Fruit fly (Drosophila melanogaster) whole organism, embryonic: ENCODE results near the gene CG43116.

Experiments
- Blimp-1 ChIP-seq: fragments of 200-800 bp; sonication (Bioruptor generic); optimal IDR thresholded peaks from 3 replicates; lab custom pipeline; 2018; ENCODE audit warnings: missing biosample characterization, missing genetic modification characterization, mild to moderate bottlenecking, moderate library complexity, missing genetic modification reagents
- CG10959 ChIP-seq: fragments of 200-800 bp; sonication (Bioruptor generic); IDR thresholded peaks from 2 replicates; pipeline ENCODE4 v1.3.6; 2022; ENCODE audit warnings: missing biosample characterization, missing genetic modification characterization
- CG10979 ChIP-seq: fragments of 200-800 bp; sonication (Bioruptor generic); optimal IDR thresholded peaks from 2 replicates; lab custom pipeline; 2018; ENCODE audit warnings: missing biosample characterization, mild to moderate bottlenecking, missing genetic modification characterization, moderate library complexity
- CG11085 ChIP-seq: fragments of 200-800 bp; sonication (Bioruptor generic); IDR thresholded peaks from 2 replicates; pipeline ENCODE4 v1.3.6; 2022; ENCODE audit warnings: missing biosample characterization, missing genetic modification characterization
- CG11093 ChIP-seq: fragments of 200-800 bp; sonication (Bioruptor generic); IDR thresholded peaks from 3 replicates; pipeline ENCODE4 v1.3.6; 2022; ENCODE audit warnings: missing biosample characterization, missing genetic modification characterization
- CG11247 ChIP-seq: fragments of 200-800 bp; sonication (Bioruptor generic); IDR thresholded peaks from 2 replicates; pipeline ENCODE4 v1.3.6; 2022; ENCODE audit warnings: missing biosample characterization, missing genetic modification characterization
- CG11504 ChIP-seq: fragments of 200-800 bp; sonication (Bioruptor generic); optimal IDR thresholded peaks from 3 replicates; lab custom pipeline; 2019; ENCODE audit warnings: missing biosample characterization, mild to moderate bottlenecking, missing genetic modification characterization, moderate library complexity
- CG13424 ChIP-seq: fragments of 200-800 bp; sonication (Bioruptor generic); optimal IDR thresholded peaks from 2 replicates; lab custom pipeline; 2019; ENCODE audit warnings: missing biosample characterization, mild to moderate bottlenecking, missing genetic modification characterization, moderate library complexity
- CG15696 ChIP-seq: fragments of 200-800 bp; sonication (Bioruptor generic); optimal IDR thresholded peaks from 2 replicates; lab custom pipeline; 2019; ENCODE audit warnings: missing biosample characterization, mild to moderate bottlenecking, missing genetic modification characterization, moderate library complexity
- CG17568 ChIP-seq: fragments of 200-800 bp; sonication (Bioruptor generic); optimal IDR thresholded peaks from 2 replicates; lab custom pipeline; 2018; ENCODE audit warnings: missing biosample characterization, mild to moderate bottlenecking, missing genetic modification characterization, moderate library complexity
- CG1832 ChIP-seq: fragments of 200-800 bp; sonication (Bioruptor generic); optimal IDR thresholded peaks from 2 replicates; lab custom pipeline; 2017; ENCODE audit warnings: missing biosample characterization, mild to moderate bottlenecking, missing genetic modification characterization, inconsistent platforms
- CG18599 ChIP-seq: fragments of 200-800 bp; sonication (Bioruptor generic); optimal IDR thresholded peaks from 3 replicates; lab custom pipeline; 2017; ENCODE audit warnings: missing biosample characterization, missing genetic modification characterization, mild to moderate bottlenecking, moderate library complexity, missing genetic modification reagents
- CG32532 ChIP-seq: fragments of 200-800 bp; sonication (Bioruptor generic); IDR thresholded peaks from 2 replicates; pipeline ENCODE4 v1.3.6; 2022; ENCODE audit warnings: missing biosample characterization, missing genetic modification characterization
- CG3407 ChIP-seq: fragments of 200-800 bp; sonication (Bioruptor generic); optimal IDR thresholded peaks from 2 replicates; lab custom pipeline; 2018; ENCODE audit warnings: missing biosample characterization, mild to moderate bottlenecking, missing genetic modification characterization
- CG34224 ChIP-seq: fragments of 200-800 bp; sonication (Bioruptor generic); IDR thresholded peaks from 3 replicates; pipeline ENCODE4 v1.3.6; 2022; ENCODE audit warnings: missing biosample characterization, missing genetic modification characterization; ENCODE audit not compliant: partially characterized antibody
- CG4282 ChIP-seq: fragments of 200-800 bp; sonication (Bioruptor generic); optimal IDR thresholded peaks from 2 replicates; lab custom pipeline; 2016; ENCODE audit warnings: missing biosample characterization, missing genetic modification characterization
- CG6689 ChIP-seq: fragments of 200-800 bp; sonication (Bioruptor generic); IDR thresholded peaks from 2 replicates; pipeline ENCODE4 v1.3.6; 2022; ENCODE audit warnings: missing biosample characterization, missing genetic modification characterization
- CG7745 ChIP-seq: fragments of 200-800 bp; sonication (Bioruptor generic); optimal IDR thresholded peaks from 2 replicates; lab custom pipeline; 2018; ENCODE audit warnings: missing biosample characterization, mild to moderate bottlenecking, missing genetic modification characterization, moderate library complexity
- CG8478 ChIP-seq: fragments of >200 bp; optimal IDR thresholded peaks from 2 replicates; lab custom pipeline; 2018
- Dad ChIP-seq: fragments of 200-800 bp; sonication (Bioruptor generic); optimal IDR thresholded peaks from 3 replicates; lab custom pipeline; 2016; ENCODE audit warnings: missing biosample characterization, missing genetic modification characterization
- Dek ChIP-seq: fragments of 200-800 bp; sonication (Bioruptor generic); optimal IDR thresholded peaks from 3 replicates; lab custom pipeline; 2019; ENCODE audit warnings: missing biosample characterization, mild to moderate bottlenecking, missing genetic modification characterization, moderate library complexity
- Dip2 ChIP-seq: fragments of 200-800 bp; sonication (Bioruptor generic); IDR thresholded peaks from 2 replicates; pipeline ENCODE4 v1.3.6; 2022; ENCODE audit warnings: missing biosample characterization, missing genetic modification characterization
- Doc2 ChIP-seq: fragments of 200-800 bp; sonication (Bioruptor generic); IDR thresholded peaks from 2 replicates; pipeline ENCODE4 v1.3.6; 2022; ENCODE audit warnings: missing biosample characterization, missing genetic modification characterization
- HLH3B ChIP-seq: fragments of 200-800 bp; sonication (Bioruptor generic); IDR thresholded peaks from 2 replicates; pipeline ENCODE4 v1.3.6; 2022; ENCODE audit warnings: missing biosample characterization, missing genetic modification characterization
- HLHmδ ChIP-seq: fragments of 200-800 bp; sonication (Bioruptor generic); optimal IDR thresholded peaks from 2 replicates; lab custom pipeline; 2018; ENCODE audit warnings: missing biosample characterization, mild to moderate bottlenecking, missing genetic modification characterization, moderate library complexity
- Pdp1 ChIP-seq, 2 experiments: fragments of 200-800 bp; sonication (Bioruptor generic); optimal IDR thresholded peaks; 3 replicates each; lab custom pipeline; 2016; ENCODE audit warnings: missing biosample characterization in 2 of 2, missing genetic modification characterization in 2 of 2, mild to moderate bottlenecking in 1 of 2, moderate library complexity in 1 of 2
- Sox102F ChIP-seq: fragments of 200-800 bp; sonication (Bioruptor generic); optimal IDR thresholded peaks from 2 replicates; lab custom pipeline; 2018; ENCODE audit warnings: missing biosample characterization, mild to moderate bottlenecking, missing genetic modification characterization, moderate library complexity
- Spps ChIP-seq: fragments of 200-800 bp; sonication (Bioruptor generic); optimal IDR thresholded peaks from 2 replicates; lab custom pipeline; 2018; ENCODE audit warnings: missing biosample characterization, mild to moderate bottlenecking, missing genetic modification characterization
- Xrp1 ChIP-seq: fragments of 200-800 bp; sonication (Bioruptor generic); IDR thresholded peaks from 2 replicates; pipeline ENCODE4 v1.3.6; 2022; ENCODE audit warnings: missing biosample characterization, missing genetic modification characterization
- al ChIP-seq: fragments of 200-800 bp; sonication (Bioruptor generic); IDR thresholded peaks from 2 replicates; pipeline ENCODE4 v1.3.6; 2022; ENCODE audit warnings: missing biosample characterization, missing genetic modification characterization
- ara ChIP-seq: fragments of 200-800 bp; sonication (Bioruptor generic); IDR thresholded peaks from 2 replicates; pipeline ENCODE4 v1.3.6; 2022; ENCODE audit warnings: missing biosample characterization, missing genetic modification characterization
- bab2 ChIP-seq: fragments of 200-800 bp; sonication (Bioruptor generic); optimal IDR thresholded peaks from 2 replicates; lab custom pipeline; 2016; ENCODE audit warnings: missing biosample characterization, missing genetic modification characterization
- dmrt99B ChIP-seq: fragments of 200-800 bp; sonication (Bioruptor generic); optimal IDR thresholded peaks from 2 replicates; lab custom pipeline; 2018; ENCODE audit warnings: missing biosample characterization, mild to moderate bottlenecking, missing genetic modification characterization, moderate library complexity
- dpn ChIP-seq, 2 experiments: fragments of 200-800 bp; sonication (Bioruptor generic); optimal IDR thresholded peaks; 3 replicates each; lab custom pipeline; 2016; ENCODE audit warnings: missing biosample characterization in 2 of 2, missing genetic modification characterization in 2 of 2
- esg ChIP-seq: fragments of 200-800 bp; sonication (Bioruptor generic); conservative IDR thresholded peaks from 2 replicates; pipeline ENCODE4 v1.3.6; 2022; ENCODE audit warnings: missing biosample characterization, missing genetic modification characterization
- kni ChIP-seq: fragments of 200-800 bp; sonication (Bioruptor generic); optimal IDR thresholded peaks from 3 replicates; lab custom pipeline; 2017; ENCODE audit warnings: mild to moderate bottlenecking, missing biosample characterization, missing genetic modification reagents, missing genetic modification characterization
- oc ChIP-seq: fragments of 200-800 bp; sonication (Bioruptor generic); optimal IDR thresholded peaks from 2 replicates; lab custom pipeline; 2018; ENCODE audit warnings: missing biosample characterization, mild to moderate bottlenecking, missing genetic modification characterization, moderate library complexity
- pan ChIP-seq, 4 experiments: fragments of >200 bp in 3 of 4; fragments of 200-800 bp in 1 of 4; sonication (Bioruptor generic) in 1 of 4; optimal IDR thresholded peaks in 3 of 4; IDR thresholded peaks in 1 of 4; 2 replicates each; pipeline versions ENCODE4 v1.3.6 to Lab custom; 2017 to 2022; ENCODE audit warnings: missing biosample characterization in 2 of 4, missing genetic modification characterization in 2 of 4, mixed read lengths in 1 of 4
- phol ChIP-seq: fragments of 200-800 bp; sonication (Bioruptor generic); optimal IDR thresholded peaks from 3 replicates; lab custom pipeline; 2018; ENCODE audit warnings: missing biosample characterization, mild to moderate bottlenecking, missing genetic modification characterization, moderate library complexity
- scrt ChIP-seq: fragments of 200-800 bp; sonication (Bioruptor generic); optimal IDR thresholded peaks from 2 replicates; lab custom pipeline; 2018; ENCODE audit warnings: missing biosample characterization, mild to moderate bottlenecking, missing genetic modification characterization, moderate library complexity
- sd ChIP-seq: fragments of 200-800 bp; sonication (Bioruptor generic); optimal IDR thresholded peaks from 3 replicates; lab custom pipeline; 2018; ENCODE audit warnings: missing biosample characterization, mild to moderate bottlenecking, missing genetic modification characterization, moderate library complexity
- sob ChIP-seq: fragments of 200-800 bp; sonication (Bioruptor generic); IDR thresholded peaks from 2 replicates; pipeline ENCODE4 v1.3.6; 2022; ENCODE audit warnings: missing biosample characterization, missing genetic modification characterization
- sr ChIP-seq: fragments of 200-800 bp; sonication (Bioruptor generic); IDR thresholded peaks from 3 replicates; pipeline ENCODE4 v1.3.6; 2022; ENCODE audit warnings: missing biosample characterization, missing genetic modification characterization
- vvl ChIP-seq: fragments of 200-800 bp; sonication (Bioruptor generic); IDR thresholded peaks from 2 replicates; pipeline ENCODE4 v1.3.6; 2022; ENCODE audit warnings: missing biosample characterization, missing genetic modification characterization

Gene CG43116

DNA sequence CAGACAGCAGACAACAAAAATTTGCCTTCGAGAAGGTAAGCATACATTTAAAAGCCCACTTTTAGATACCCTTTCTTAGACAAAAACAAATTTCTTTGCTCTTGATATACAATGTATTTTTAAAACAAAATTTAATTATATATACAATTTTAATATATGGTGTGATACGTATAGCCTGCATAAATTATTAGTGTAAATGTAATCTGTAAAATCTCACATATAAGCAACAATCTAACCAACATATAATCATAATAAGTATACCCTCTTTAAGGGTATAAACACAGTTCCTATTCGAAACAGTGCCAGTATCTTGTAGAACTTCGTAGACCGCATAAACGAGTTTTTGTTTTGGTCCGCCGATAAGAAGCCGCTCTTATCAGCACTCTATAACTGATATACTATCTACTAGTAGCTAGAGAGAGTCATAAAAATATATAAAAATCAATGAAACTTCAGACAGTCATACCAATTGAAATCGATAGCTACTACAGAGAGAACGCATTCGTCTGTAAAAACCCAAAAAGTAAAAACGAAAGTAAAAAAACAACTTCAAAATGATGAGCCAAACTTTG, 17.6 kb upstream of the CG43116 start, which contains the start of gene Kaz-m1 (continued):
- TF ChIP-seq sob (GFP tag; lab: Robert Waterston, UW) (0 out of 2 replicates have a peak, but pooled peaks have one; percentile 24), Doc2 (GFP tag; lab: Robert Waterston, UW) (no peak), HLH3B (GFP tag; lab: Robert Waterston, UW) (no peak; the same call in 1 of the 2 replicates)

DNA sequence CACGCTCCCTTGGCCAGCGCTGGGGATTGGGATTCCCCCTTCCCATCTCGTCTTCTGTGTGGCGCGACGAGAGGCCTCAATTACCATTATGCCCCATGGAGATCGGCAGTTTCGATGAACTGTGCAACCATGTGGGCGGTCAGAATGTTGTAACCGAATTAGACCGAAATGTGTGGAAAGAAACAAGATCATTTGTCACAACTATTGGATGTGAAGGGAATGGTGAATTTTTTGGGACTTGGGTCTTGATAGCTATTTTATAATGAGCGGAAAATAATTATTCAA, 16.8 kb upstream of the CG43116 start:
- TF ChIP-seq kni (GFP tag; lab: Kevin White, UChicago) = peak; percentile 63
- no peak for TF ChIP-seq CG11247 (GFP tag; lab: Robert Waterston, UW)
- TF ChIP-seq Dek = no peak
- TF ChIP-seq CG8478 (lab: Kevin White, UChicago) = no peak
- no peak for TF ChIP-seq bab2 (GFP tag; lab: Kevin White, UChicago)
- peak; percentile 91 for TF ChIP-seq HLHmδ
- 0 out of 2 replicates have a peak, but pooled peaks have one; percentile 2 for TF ChIP-seq CG32532 (GFP tag; lab: Robert Waterston, UW)
- peak in 1 of 2 experiments; percentile 23 for TF ChIP-seq Pdp1 (GFP tag; optimal IDR thresholded peaks at IDR 0.05; lab: Kevin White, UChicago)
- no peak for TF ChIP-seq CG11093
- TF ChIP-seq sr (GFP tag; lab: Robert Waterston, UW) = peak; percentile 74; the same call in 2 of the 3 replicates
- TF ChIP-seq pan (optimal IDR thresholded peaks at IDR 0.05; lab: Kevin White, UChicago) = no peak
- TF ChIP-seq pan (GFP tag; optimal IDR thresholded peaks at IDR 0.05 in 1 of 2, IDR thresholded peaks at IDR 0.05 in 1 of 2) = peak in 1 of 2 experiments; percentile 27

DNA sequence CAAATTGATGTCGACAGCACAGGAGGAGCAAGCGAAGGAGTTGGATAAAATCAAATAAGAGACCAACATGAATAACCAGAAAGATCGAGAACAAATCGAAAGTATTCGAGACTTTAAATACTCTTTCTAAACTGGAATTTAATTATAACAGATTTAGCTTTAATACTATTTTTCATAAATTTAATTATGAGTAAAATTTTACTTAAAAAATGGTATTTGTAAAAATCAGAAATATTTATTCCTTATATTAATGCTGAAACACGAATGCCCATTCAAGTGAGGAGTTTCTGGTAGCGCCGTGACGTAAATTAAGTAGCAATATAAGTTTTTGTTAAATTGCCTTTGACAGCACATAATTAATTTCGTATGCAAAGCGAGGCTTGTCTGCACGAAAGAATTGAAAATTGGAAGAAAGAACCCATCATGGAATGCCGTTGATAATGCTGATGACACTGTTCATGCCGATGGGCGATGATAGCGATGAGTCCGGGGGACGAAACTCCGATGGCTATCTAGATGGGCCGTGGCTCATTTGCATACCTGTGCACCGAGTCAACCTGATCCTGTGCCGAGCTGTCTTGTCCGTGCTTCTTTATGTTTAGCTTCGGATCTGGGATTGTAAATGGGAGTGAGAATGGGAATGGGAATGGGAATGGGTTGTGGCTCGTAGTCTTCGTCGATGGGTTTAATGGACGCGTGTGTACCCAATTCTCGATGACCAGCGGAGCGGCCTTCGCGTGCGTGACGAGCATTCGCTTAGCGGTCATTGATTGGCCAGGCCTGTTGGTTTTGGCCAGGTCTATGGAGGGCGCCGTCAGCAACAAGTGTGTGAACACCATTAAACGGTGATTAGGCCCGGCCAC, 16.2 kb upstream of the CG43116 start:
- peak; percentile 67 for TF ChIP-seq CG6689
- 0 out of 2 replicates have a peak, but pooled peaks have one; percentile 17 for TF ChIP-seq esg (GFP tag; lab: Robert Waterston, UW)
- no peak for TF ChIP-seq Dad (GFP tag; lab: Kevin White, UChicago)
- no peak for TF ChIP-seq al
- TF ChIP-seq CG11504 (tag; lab: Kevin White, UChicago) = peak; percentile 48
- TF ChIP-seq oc (tag; lab: Kevin White, UChicago) = peak; percentile 30
- peak; percentile 78 for TF ChIP-seq Blimp-1 (GFP tag; lab: Kevin White, UChicago)
- TF ChIP-seq CG1832 (GFP tag; lab: Kevin White, UChicago) = no peak
- peak; percentile 63 for TF ChIP-seq phol (tag; lab: Kevin White, UChicago)
- TF ChIP-seq CG11085 (GFP tag; lab: Robert Waterston, UW) = no peak
- TF ChIP-seq CG10979 (tag; lab: Kevin White, UChicago) = peak; percentile 84
- peak; percentile 74 for TF ChIP-seq Xrp1 (GFP tag; lab: Robert Waterston, UW)
- TF ChIP-seq CG18599 (GFP tag; lab: Kevin White, UChicago) = peak; percentile 11
- 0 out of 2 replicates have a peak, but pooled peaks have one; percentile 13 for TF ChIP-seq sob (GFP tag; lab: Robert Waterston, UW)
- TF ChIP-seq Spps (tag; lab: Kevin White, UChicago) = peak; percentile 70
- peak; percentile 64 for TF ChIP-seq CG13424
- no peak for TF ChIP-seq Dip2 (GFP tag; lab: Robert Waterston, UW)
- peak; percentile 17 for TF ChIP-seq CG15696 (tag; lab: Kevin White, UChicago)
- peak; percentile 26 for TF ChIP-seq scrt (GFP tag; lab: Kevin White, UChicago)
- no peak for TF ChIP-seq CG17568
- TF ChIP-seq dpn (GFP tag; optimal IDR thresholded peaks at IDR 0.05; lab: Kevin White, UChicago) = peak in 1 of 2 experiments; percentile 2
- TF ChIP-seq ara (GFP tag; lab: Robert Waterston, UW) = peak; percentile 47; the same call in 1 of the 2 replicates
- peak; percentile 39 for TF ChIP-seq dmrt99B
- peak; percentile 4 for TF ChIP-seq CG3407 (GFP tag; lab: Kevin White, UChicago)
- TF ChIP-seq Sox102F (GFP tag; lab: Kevin White, UChicago) = peak; percentile 15
- peak; percentile 53 for TF ChIP-seq sd (tag; lab: Kevin White, UChicago)
- TF ChIP-seq vvl = peak; percentile 68
- peak; percentile 47 for TF ChIP-seq CG7745 (tag; lab: Kevin White, UChicago)
- TF ChIP-seq CG10959 (GFP tag; lab: Robert Waterston, UW) = no peak
- no peak for TF ChIP-seq CG4282 (GFP tag; lab: Kevin White, UChicago)
- TF ChIP-seq CG34224 (GFP tag; lab: Robert Waterston, UW) = no peak
